Fruit fly (Drosophila melanogaster) S2 (cell line): ENCODE data around the gene CG7332.

Source experiments
- CG8478 ChIP-seq: fragments of >200 bp; optimal IDR thresholded peaks from 2 replicates; lab custom pipeline; 2018
- CTCF ChIP-seq, 2 experiments: fragments of >200 bp; optimal IDR thresholded peaks; 2 replicates each; lab custom pipeline; 2018

DNA sequence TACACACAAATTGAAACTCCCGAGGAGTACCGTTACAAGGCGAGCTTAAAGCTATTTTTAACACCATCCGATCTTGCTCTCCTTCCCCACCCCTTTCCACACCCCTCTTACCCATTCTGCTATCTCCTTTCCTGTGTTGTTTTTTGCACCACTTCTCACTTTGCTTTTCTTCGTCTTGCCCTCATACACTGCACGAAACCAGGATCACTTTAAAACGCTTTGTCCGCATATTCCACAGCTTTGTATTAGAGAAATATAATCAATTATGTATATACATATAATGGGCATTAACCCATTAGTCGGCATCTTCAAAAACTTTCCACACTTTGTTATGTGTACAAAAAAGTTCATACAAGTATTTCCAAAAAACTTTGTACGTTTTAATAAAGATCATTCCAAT is 48.8 kb upstream of the CG7332 start:
- TF ChIP-seq CTCF (optimal IDR thresholded peaks at IDR 0.05; lab: Kevin White, UChicago) (no peak), CG8478 (lab: Kevin White, UChicago) (no peak)
